Worm (Caenorhabditis elegans) whole organism, mixed stage, embryonic: Measurements from ENCODE around the gene T09D3.8.

ENCODE experiments used
- bed-3 ChIP-seq: fragments of 200-800 bp; sonication (Bioruptor generic); optimal IDR thresholded peaks from 3 replicates; lab custom pipeline; 2018; ENCODE audit warnings: mild to moderate bottlenecking, missing genetic modification characterization, moderate library complexity, missing compliant biosample characterization
- elt-1 ChIP-seq: sonication (generic microtip); optimal IDR thresholded peaks from 2 replicates; lab custom pipeline; 2017; ENCODE audit warnings: missing genetic modification characterization, mild to moderate bottlenecking, missing compliant biosample characterization, antibody characterized with exemption, moderate library complexity, borderline replicate concordance; ENCODE audit not compliant: insufficient read depth
- ham-2 ChIP-seq: fragments of 200-800 bp; sonication (Bioruptor generic); optimal IDR thresholded peaks from 2 replicates; lab custom pipeline; 2018; ENCODE audit warnings: mild to moderate bottlenecking, missing genetic modification characterization, missing compliant biosample characterization
- pha-4 ChIP-seq: fragments of 150-350 bp; optimal IDR thresholded peaks from 2 replicates; lab custom pipeline; 2018; ENCODE audit warnings: missing biosample characterization, missing genetic modification reagents, missing genetic modification characterization
- unc-62 ChIP-seq: fragments of 150-350 bp; optimal IDR thresholded peaks from 2 replicates; lab custom pipeline; 2014; ENCODE audit warnings: missing biosample characterization, missing genetic modification reagents, missing genetic modification characterization

DNA sequence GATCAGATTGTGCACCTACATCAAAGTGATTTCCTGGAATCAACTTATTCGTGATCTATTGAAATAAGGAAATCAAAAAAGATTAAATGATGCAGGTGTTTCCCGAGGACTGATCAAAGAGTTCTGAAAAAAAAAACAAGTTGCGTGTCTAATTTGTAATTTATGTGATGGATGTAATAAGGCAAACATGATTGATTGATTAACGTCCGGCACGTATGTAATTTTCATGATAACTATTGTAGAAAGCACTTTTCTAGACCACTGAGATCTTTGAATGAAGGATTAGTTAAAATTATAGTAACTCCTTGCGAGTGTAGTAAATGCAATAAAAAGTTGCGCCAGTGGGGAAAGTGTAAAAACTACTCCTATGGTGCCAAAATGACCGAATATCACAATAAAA is 19.5 kb upstream of the T09D3.8 start, which contains the start of gene srg-25:
- no peak for TF ChIP-seq pha-4 (tag; lab: Kevin White, UChicago)
- TF ChIP-seq elt-1 (tag; lab: Kevin White, UChicago) = no peak
- TF ChIP-seq bed-3 (GFP tag; lab: Kevin White, UChicago) = no peak
- no peak for TF ChIP-seq ham-2 (GFP tag; lab: Kevin White, UChicago)
- TF ChIP-seq unc-62 (GFP tag; lab: Kevin White, UChicago) = no peak
